Fruit fly (Drosophila melanogaster) whole organism, embryonic: ENCODE results near the gene Hmr.

Experiments used
- Aef1 ChIP-seq: fragments of 200-800 bp; sonication (Bioruptor generic); IDR thresholded peaks from 3 replicates; pipeline ENCODE4 v1.3.6; 2022; ENCODE audit warnings: missing biosample characterization, missing genetic modification characterization
- Asciz ChIP-seq: fragments of 200-800 bp; sonication (Bioruptor generic); optimal IDR thresholded peaks from 2 replicates; lab custom pipeline; 2017; ENCODE audit warnings: missing biosample characterization, mild to moderate bottlenecking, missing genetic modification characterization, missing genetic modification reagents
- Atf-2 ChIP-seq: fragments of 200-800 bp; sonication (Bioruptor generic); optimal IDR thresholded peaks from 2 replicates; lab custom pipeline; 2016; ENCODE audit warnings: missing biosample characterization, missing genetic modification characterization
- Bdp1 ChIP-seq: fragments of 200-800 bp; sonication (Bioruptor generic); optimal IDR thresholded peaks from 3 replicates; lab custom pipeline; 2016; ENCODE audit warnings: missing biosample characterization, missing genetic modification characterization
- Blimp-1 ChIP-seq: fragments of 200-800 bp; sonication (Bioruptor generic); optimal IDR thresholded peaks from 3 replicates; lab custom pipeline; 2018; ENCODE audit warnings: missing biosample characterization, missing genetic modification characterization, mild to moderate bottlenecking, moderate library complexity, missing genetic modification reagents
- CG10147 ChIP-seq: fragments of 200-800 bp; sonication (Bioruptor generic); optimal IDR thresholded peaks from 2 replicates; lab custom pipeline; 2019; ENCODE audit warnings: missing biosample characterization, mild to moderate bottlenecking, missing genetic modification characterization, moderate library complexity
- CG10979 ChIP-seq: fragments of 200-800 bp; sonication (Bioruptor generic); optimal IDR thresholded peaks from 2 replicates; lab custom pipeline; 2018; ENCODE audit warnings: missing biosample characterization, mild to moderate bottlenecking, missing genetic modification characterization, moderate library complexity
- CG11560 ChIP-seq: fragments of 200-800 bp; sonication (Bioruptor generic); IDR thresholded peaks from 3 replicates; pipeline ENCODE4 v1.3.6; 2022; ENCODE audit warnings: missing biosample characterization, missing genetic modification characterization
- CG12391 ChIP-seq: fragments of 200-800 bp; sonication (Bioruptor generic); optimal IDR thresholded peaks from 3 replicates; lab custom pipeline; 2018; ENCODE audit warnings: missing biosample characterization, mild to moderate bottlenecking, missing genetic modification characterization, moderate library complexity
- CG13424 ChIP-seq: fragments of 200-800 bp; sonication (Bioruptor generic); optimal IDR thresholded peaks from 2 replicates; lab custom pipeline; 2019; ENCODE audit warnings: missing biosample characterization, mild to moderate bottlenecking, missing genetic modification characterization, moderate library complexity
- CG13894 ChIP-seq: fragments of 200-800 bp; sonication (Bioruptor generic); optimal IDR thresholded peaks from 3 replicates; lab custom pipeline; 2018; ENCODE audit warnings: missing biosample characterization, mild to moderate bottlenecking, missing genetic modification characterization, moderate library complexity
- CG15011 ChIP-seq: fragments of 200-800 bp; sonication (Bioruptor generic); optimal IDR thresholded peaks from 3 replicates; lab custom pipeline; 2018; ENCODE audit warnings: missing biosample characterization, mild to moderate bottlenecking, missing genetic modification characterization
- CG17328 ChIP-seq: fragments of 200-800 bp; sonication (Bioruptor generic); IDR thresholded peaks from 2 replicates; pipeline ENCODE4 v1.3.6; 2022; ENCODE audit warnings: missing biosample characterization, missing genetic modification characterization
- CG17385 ChIP-seq: fragments of 200-800 bp; sonication (Bioruptor generic); optimal IDR thresholded peaks from 3 replicates; lab custom pipeline; 2018; ENCODE audit warnings: missing biosample characterization, mild to moderate bottlenecking, missing genetic modification characterization
- CG17612 ChIP-seq: fragments of 200-800 bp; sonication (Bioruptor generic); IDR thresholded peaks from 2 replicates; pipeline ENCODE4 v1.3.6; 2022; ENCODE audit warnings: missing biosample characterization, missing genetic modification characterization
- CG2678 ChIP-seq: fragments of 200-800 bp; sonication (Bioruptor generic); optimal IDR thresholded peaks from 3 replicates; lab custom pipeline; 2019; ENCODE audit warnings: missing biosample characterization, mild to moderate bottlenecking, missing genetic modification characterization, moderate library complexity
- CG31224 ChIP-seq: fragments of 200-800 bp; sonication (Bioruptor generic); IDR thresholded peaks from 2 replicates; pipeline ENCODE4 v1.3.6; 2022; ENCODE audit warnings: missing biosample characterization, missing genetic modification characterization
- CG3847 ChIP-seq: fragments of 200-800 bp; sonication (Bioruptor generic); IDR thresholded peaks from 2 replicates; pipeline ENCODE4 v1.3.6; 2022; ENCODE audit warnings: missing biosample characterization, missing genetic modification characterization
- CG6854 ChIP-seq: fragments of 200-800 bp; sonication (Bioruptor generic); optimal IDR thresholded peaks from 3 replicates; lab custom pipeline; 2017; ENCODE audit warnings: missing biosample characterization, mild to moderate bottlenecking, missing genetic modification characterization
- CG7963 ChIP-seq: fragments of 200-800 bp; sonication (Bioruptor generic); IDR thresholded peaks from 3 replicates; pipeline ENCODE4 v1.3.6; 2022; ENCODE audit warnings: missing biosample characterization, missing genetic modification characterization; ENCODE audit not compliant: partially characterized antibody
- Camta ChIP-seq: fragments of 200-800 bp; sonication (Bioruptor generic); optimal IDR thresholded peaks from 2 replicates; lab custom pipeline; 2016; ENCODE audit warnings: missing biosample characterization, missing genetic modification characterization
- Dbx ChIP-seq: fragments of 200-800 bp; sonication (Bioruptor generic); IDR thresholded peaks from 3 replicates; pipeline ENCODE4 v1.3.6; 2022; ENCODE audit warnings: missing biosample characterization, missing genetic modification characterization
- Hand ChIP-seq: fragments of 200-800 bp; sonication (Bioruptor generic); optimal IDR thresholded peaks from 2 replicates; lab custom pipeline; 2017; ENCODE audit warnings: mild to moderate bottlenecking, missing biosample characterization, missing genetic modification reagents, missing genetic modification characterization
- Hmx ChIP-seq: fragments of 200-800 bp; sonication (Bioruptor generic); optimal IDR thresholded peaks from 2 replicates; lab custom pipeline; 2016; ENCODE audit warnings: missing biosample characterization, missing genetic modification characterization
- Hr51 ChIP-seq, 2 experiments: fragments of 200-800 bp; sonication (Bioruptor generic); optimal IDR thresholded peaks; 2 replicates in 1 of 2; 3 replicates in 1 of 2; lab custom pipeline; 2016 to 2018; ENCODE audit warnings: missing biosample characterization in 2 of 2, missing genetic modification characterization in 2 of 2, mild to moderate bottlenecking in 1 of 2, moderate library complexity in 1 of 2
- Hsf ChIP-seq: fragments of 200-800 bp; sonication (Bioruptor generic); optimal IDR thresholded peaks from 3 replicates; lab custom pipeline; 2016; ENCODE audit warnings: missing biosample characterization, missing genetic modification characterization
- Max ChIP-seq: fragments of 200-800 bp; sonication (Bioruptor generic); optimal IDR thresholded peaks from 2 replicates; lab custom pipeline; 2016; ENCODE audit warnings: missing biosample characterization, mild to moderate bottlenecking, missing genetic modification characterization
- Med ChIP-seq: fragments of 200-800 bp; sonication (Bioruptor generic); peaks from one replicate; lab custom pipeline; 2016; ENCODE audit warnings: missing biosample characterization, missing genetic modification characterization, mild to moderate bottlenecking, inconsistent platforms, moderate library complexity
- NK7.1 ChIP-seq: fragments of 200-800 bp; sonication (Bioruptor generic); optimal IDR thresholded peaks from 3 replicates; lab custom pipeline; 2016; ENCODE audit warnings: missing biosample characterization, missing genetic modification characterization
- Taf1 ChIP-seq: fragments of 200-800 bp; sonication (Bioruptor generic); IDR thresholded peaks from 2 replicates; pipeline ENCODE4 v1.3.6; 2022; ENCODE audit warnings: missing biosample characterization, missing genetic modification characterization
- Xrp1 ChIP-seq: fragments of 200-800 bp; sonication (Bioruptor generic); IDR thresholded peaks from 2 replicates; pipeline ENCODE4 v1.3.6; 2022; ENCODE audit warnings: missing biosample characterization, missing genetic modification characterization
- al ChIP-seq: fragments of 200-800 bp; sonication (Bioruptor generic); IDR thresholded peaks from 2 replicates; pipeline ENCODE4 v1.3.6; 2022; ENCODE audit warnings: missing biosample characterization, missing genetic modification characterization
- az2 ChIP-seq: fragments of 200-800 bp; sonication (Bioruptor generic); optimal IDR thresholded peaks from 3 replicates; lab custom pipeline; 2016; ENCODE audit warnings: missing biosample characterization, missing genetic modification characterization
- chn ChIP-seq: fragments of 200-800 bp; sonication (Bioruptor generic); optimal IDR thresholded peaks from 2 replicates; lab custom pipeline; 2016; ENCODE audit warnings: missing biosample characterization, missing genetic modification characterization
- cwo ChIP-seq: fragments of 200-800 bp; sonication (Bioruptor generic); optimal IDR thresholded peaks from 3 replicates; lab custom pipeline; 2017; ENCODE audit warnings: missing biosample characterization, missing genetic modification characterization, mild to moderate bottlenecking, moderate library complexity, missing genetic modification reagents
- dmrt99B ChIP-seq: fragments of 200-800 bp; sonication (Bioruptor generic); optimal IDR thresholded peaks from 2 replicates; lab custom pipeline; 2018; ENCODE audit warnings: missing biosample characterization, mild to moderate bottlenecking, missing genetic modification characterization, moderate library complexity
- dpn ChIP-seq, 2 experiments: fragments of 200-800 bp; sonication (Bioruptor generic); optimal IDR thresholded peaks; 3 replicates each; lab custom pipeline; 2016; ENCODE audit warnings: missing biosample characterization in 2 of 2, missing genetic modification characterization in 2 of 2
- dysf ChIP-seq: fragments of 200-800 bp; sonication (Bioruptor generic); IDR thresholded peaks from 3 replicates; pipeline ENCODE4 v1.3.6; 2022; ENCODE audit warnings: missing biosample characterization, missing genetic modification characterization
- exex ChIP-seq: fragments of 200-800 bp; sonication (Bioruptor generic); optimal IDR thresholded peaks from 4 replicates; lab custom pipeline; 2018; ENCODE audit warnings: missing biosample characterization, mild to moderate bottlenecking, missing genetic modification characterization, moderate library complexity
- fd102C ChIP-seq: fragments of 200-800 bp; sonication (Bioruptor generic); optimal IDR thresholded peaks from 2 replicates; lab custom pipeline; 2018; ENCODE audit warnings: missing biosample characterization, mild to moderate bottlenecking, missing genetic modification characterization, moderate library complexity
- ftz-f1 ChIP-seq: fragments of 200-800 bp; sonication (Bioruptor generic); optimal IDR thresholded peaks from 2 replicates; lab custom pipeline; 2016; ENCODE audit warnings: missing biosample characterization, missing genetic modification characterization
- grau ChIP-seq: fragments of 200-800 bp; optimal IDR thresholded peaks from 3 replicates; lab custom pipeline; 2019; ENCODE audit warnings: missing biosample characterization, mild to moderate bottlenecking, missing genetic modification characterization, moderate library complexity
- ken ChIP-seq: fragments of 200-800 bp; sonication (Bioruptor generic); IDR thresholded peaks from 3 replicates; pipeline ENCODE4 v1.3.6; 2022; ENCODE audit warnings: missing biosample characterization, missing genetic modification characterization
- lola ChIP-seq, 3 experiments: fragments of >200 bp in 2 of 3; fragments of 200-800 bp in 1 of 3; sonication (Bioruptor generic) in 1 of 3; optimal IDR thresholded peaks; 2 replicates each; lab custom pipeline; 2017 to 2019; ENCODE audit warnings: missing biosample characterization in 3 of 3, missing genetic modification characterization in 3 of 3, mild to moderate bottlenecking in 1 of 3, moderate library complexity in 1 of 3
- nom ChIP-seq: fragments of 200-800 bp; sonication (Bioruptor generic); optimal IDR thresholded peaks from 2 replicates; lab custom pipeline; 2017; ENCODE audit warnings: missing biosample characterization, missing genetic modification characterization, mild to moderate bottlenecking, moderate library complexity, missing genetic modification reagents
- phol ChIP-seq: fragments of 200-800 bp; sonication (Bioruptor generic); optimal IDR thresholded peaks from 3 replicates; lab custom pipeline; 2018; ENCODE audit warnings: missing biosample characterization, mild to moderate bottlenecking, missing genetic modification characterization, moderate library complexity
- sens ChIP-seq: fragments of 200-800 bp; sonication (Bioruptor generic); peaks from one replicate; lab custom pipeline; 2016; ENCODE audit warnings: missing biosample characterization, missing genetic modification characterization
- vvl ChIP-seq: fragments of 200-800 bp; sonication (Bioruptor generic); IDR thresholded peaks from 2 replicates; pipeline ENCODE4 v1.3.6; 2022; ENCODE audit warnings: missing biosample characterization, missing genetic modification characterization
- zen2 ChIP-seq: fragments of 200-800 bp; sonication (Bioruptor generic); IDR thresholded peaks from 3 replicates; pipeline ENCODE4 v1.3.6; 2022; ENCODE audit warnings: missing biosample characterization, missing genetic modification characterization; ENCODE audit not compliant: partially characterized antibody
- zf30C ChIP-seq: fragments of 200-800 bp; sonication (Bioruptor generic); optimal IDR thresholded peaks from 3 replicates; lab custom pipeline; 2018; ENCODE audit warnings: missing biosample characterization, mild to moderate bottlenecking, missing genetic modification characterization

Hmr gene

DNA sequence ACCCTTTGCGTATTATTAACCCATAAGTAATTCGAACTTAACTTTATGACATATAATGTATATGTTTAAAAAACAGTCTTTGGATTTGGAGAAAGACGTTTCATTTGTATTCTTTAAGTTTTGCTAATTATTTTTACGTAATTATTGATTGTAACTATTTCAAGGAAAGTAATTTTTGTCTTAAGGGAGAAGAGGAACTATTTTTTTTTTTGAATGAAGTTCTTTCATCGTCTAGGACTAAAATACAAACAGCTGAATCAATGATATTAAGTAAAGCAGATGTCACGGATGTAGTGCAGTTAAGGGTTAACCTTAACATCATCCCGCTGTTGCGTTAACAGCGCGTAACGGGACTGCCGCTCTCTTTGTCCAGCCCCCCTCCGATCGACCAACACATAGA, 33.2 kb upstream of the Hmr start (continued):
- TF ChIP-seq CG2678 (tag; lab: Kevin White, UChicago) (peak; percentile 80), CG13424 (peak; percentile 55), Asciz (GFP tag; lab: Kevin White, UChicago) (peak; percentile 9), CG6854 (GFP tag; lab: Kevin White, UChicago) (peak; percentile 58), Max (GFP tag; lab: Kevin White, UChicago) (peak; percentile 42), Hsf (GFP tag; lab: Kevin White, UChicago) (peak; percentile 61), chn (GFP tag; lab: Kevin White, UChicago) (peak; percentile 1), ftz-f1 (GFP tag; lab: Kevin White, UChicago) (no peak), CG10147 (GFP tag; lab: Kevin White, UChicago) (peak; percentile 74), CG12391 (tag; lab: Kevin White, UChicago) (peak; percentile 62), Med (GFP tag; lab: Kevin White, UChicago) (peak; percentile 65), Hmx (peak; percentile 21), Hr51 (GFP tag; optimal IDR thresholded peaks at IDR 0.05; lab: Kevin White, UChicago) (peak in 1 of 2 experiments; percentile 63), Taf1 (peak; percentile 17; the same call in 1 of the 2 replicates), al (GFP tag; lab: Robert Waterston, UW) (no peak), CG11560 (no peak), phol (tag; lab: Kevin White, UChicago) (peak; percentile 49), grau (tag; lab: Kevin White, UChicago) (peak; percentile 59), Dbx (GFP tag; lab: Robert Waterston, UW) (no peak), CG17385 (GFP tag; lab: Kevin White, UChicago) (peak; percentile 42), Aef1 (no peak), Hand (GFP tag; lab: Kevin White, UChicago) (peak; percentile 57), CG17328 (0 out of 2 replicates have a peak, but pooled peaks have one; percentile 35), dysf (GFP tag; lab: Robert Waterston, UW) (peak; percentile 53; the same call in 1 of the 3 replicates), dmrt99B (tag; lab: Kevin White, UChicago) (peak; percentile 62), NK7.1 (GFP tag; lab: Kevin White, UChicago) (peak; percentile 43), ken (GFP tag; lab: Robert Waterston, UW) (no peak), exex (tag; lab: Kevin White, UChicago) (no peak), CG15011 (GFP tag; lab: Kevin White, UChicago) (peak; percentile 28), zf30C (GFP tag; lab: Kevin White, UChicago) (no peak), CG3847 (GFP tag; lab: Robert Waterston, UW) (0 out of 2 replicates have a peak, but pooled peaks have one; percentile 18), sens (GFP tag; lab: Kevin White, UChicago) (peak; percentile 89), dpn (GFP tag; optimal IDR thresholded peaks at IDR 0.05; lab: Kevin White, UChicago) (peak; percentile 18 to 34), CG31224 (0 out of 2 replicates have a peak, but pooled peaks have one; percentile 10), vvl (no peak), Xrp1 (GFP tag; lab: Robert Waterston, UW) (peak; percentile 32; the same call in 1 of the 2 replicates), nom (GFP tag; lab: Kevin White, UChicago) (no peak), Camta (GFP tag; lab: Kevin White, UChicago) (peak; percentile 10), Bdp1 (no peak), CG10979 (peak; percentile 59), Blimp-1 (GFP tag; lab: Kevin White, UChicago) (peak; percentile 45), lola (GFP tag; optimal IDR thresholded peaks at IDR 0.05; lab: Kevin White, UChicago) (peak in 1 of 3 experiments; percentile 49), CG13894 (tag; lab: Kevin White, UChicago) (peak; percentile 16), cwo (peak; percentile 48), fd102C (no peak), CG17612 (GFP tag; lab: Robert Waterston, UW) (no peak), Atf-2 (GFP tag; lab: Kevin White, UChicago) (peak; percentile 16), az2 (GFP tag; lab: Kevin White, UChicago) (peak; percentile 41), CG7963 (GFP tag; lab: Robert Waterston, UW) (no peak), zen2 (GFP tag; lab: Robert Waterston, UW) (no peak)
